Worm (Caenorhabditis elegans) whole organism, L4 larva: ENCODE results near the gene kle-2.
A peak's percentile ranks its signal among the peaks of the same experiment; 100 is the strongest.

Source experiments
- F10B5.3 ChIP-seq: sonication (generic microtip); optimal IDR thresholded peaks from 2 replicates; lab custom pipeline; 2016; ENCODE audit warnings: mild to moderate bottlenecking, missing genetic modification characterization, missing compliant biosample characterization
- F26F4.8 ChIP-seq: fragments of 200-800 bp; sonication (Bioruptor generic); conservative IDR thresholded peaks from 2 replicates; pipeline ENCODE4 v1.3.6; 2022; ENCODE audit warnings: missing genetic modification characterization, missing compliant biosample characterization
- R02D3.7 ChIP-seq: fragments of 150-350 bp; sonication (generic microtip); optimal IDR thresholded peaks from 3 replicates; lab custom pipeline; 2014; ENCODE audit warnings: missing biosample characterization, missing genetic modification characterization
- T20F7.1 ChIP-seq: fragments of 200-800 bp; sonication (Bioruptor generic); optimal IDR thresholded peaks from 2 replicates; lab custom pipeline; 2018; ENCODE audit warnings: mild to moderate bottlenecking, missing genetic modification characterization, missing compliant biosample characterization
- T26A8.4 ChIP-seq: fragments of 200-800 bp; sonication (Bioruptor generic); IDR thresholded peaks from 2 replicates; pipeline ENCODE4 v1.3.6; 2022; ENCODE audit warnings: missing genetic modification characterization, missing compliant biosample characterization
- Y48G9A.11 ChIP-seq: fragments of 200-800 bp; sonication (Bioruptor generic); IDR thresholded peaks from 2 replicates; pipeline ENCODE4 v1.3.6; 2022; ENCODE audit warnings: missing genetic modification reagents, missing genetic modification characterization, missing compliant biosample characterization
- Y5F2A.4 ChIP-seq: fragments of 200-800 bp; sonication (Bioruptor generic); optimal IDR thresholded peaks from 2 replicates; lab custom pipeline; 2018; ENCODE audit warnings: mild to moderate bottlenecking, missing genetic modification characterization, missing compliant biosample characterization
- Y75B8A.6 ChIP-seq: fragments of 200-800 bp; sonication (Bioruptor generic); IDR thresholded peaks from 2 replicates; pipeline ENCODE4 v1.3.6; 2022; ENCODE audit warnings: missing genetic modification reagents, missing genetic modification characterization, missing compliant biosample characterization
- aly-2 ChIP-seq: sonication (generic microtip); optimal IDR thresholded peaks from 2 replicates; lab custom pipeline; 2018; ENCODE audit warnings: missing biosample characterization, missing genetic modification characterization
- arid-1 ChIP-seq: fragments of 200-800 bp; sonication (Bioruptor generic); conservative IDR thresholded peaks from 2 replicates; pipeline ENCODE4 v1.3.6; 2022; ENCODE audit warnings: missing genetic modification reagents, missing genetic modification characterization, missing compliant biosample characterization
- ceh-44 ChIP-seq: fragments of 200-800 bp; sonication (Bioruptor generic); IDR thresholded peaks from 2 replicates; pipeline ENCODE4 v1.3.6; 2022; ENCODE audit warnings: missing genetic modification reagents, missing genetic modification characterization, missing compliant biosample characterization
- ctbp-1 ChIP-seq: fragments of 200-800 bp; sonication (Bioruptor generic); IDR thresholded peaks from 2 replicates; pipeline ENCODE4 v1.3.6; 2022; ENCODE audit warnings: missing genetic modification reagents, missing genetic modification characterization, missing compliant biosample characterization
- daf-8 ChIP-seq: fragments of 200-800 bp; sonication (Bioruptor generic); IDR thresholded peaks from 2 replicates; pipeline ENCODE4 v1.3.6; 2022; ENCODE audit warnings: missing genetic modification characterization, missing compliant biosample characterization
- dmd-6 ChIP-seq: fragments of 200-800 bp; sonication (Bioruptor generic); IDR thresholded peaks from 2 replicates; pipeline ENCODE4 v1.3.6; 2022; ENCODE audit warnings: missing genetic modification reagents, missing genetic modification characterization, missing compliant biosample characterization
- dve-1 ChIP-seq: sonication (generic microtip); optimal IDR thresholded peaks from 2 replicates; lab custom pipeline; 2017; ENCODE audit warnings: antibody characterized with exemption, mild to moderate bottlenecking, missing genetic modification characterization, missing compliant biosample characterization; ENCODE audit not compliant: insufficient read depth
- egl-27 ChIP-seq: sonication (generic microtip); optimal IDR thresholded peaks from 3 replicates; lab custom pipeline; 2017; ENCODE audit warnings: missing biosample characterization, missing genetic modification reagents, missing genetic modification characterization
- hif-1 ChIP-seq, 2 experiments: sonication (generic microtip); optimal IDR thresholded peaks; 2 replicates each; lab custom pipeline; 2016 to 2017; ENCODE audit warnings: missing compliant biosample characterization in 2 of 2, missing genetic modification characterization in 2 of 2, missing genetic modification reagents in 2 of 2, missing genotype in 2 of 2, mild to moderate bottlenecking in 1 of 2
- hlh-11 ChIP-seq: fragments of 200-800 bp; sonication (Bioruptor generic); optimal IDR thresholded peaks from 2 replicates; lab custom pipeline; 2018; ENCODE audit warnings: mild to moderate bottlenecking, missing genetic modification characterization, missing compliant biosample characterization
- hlh-30 ChIP-seq: sonication (generic microtip); optimal IDR thresholded peaks from 2 replicates; lab custom pipeline; 2017; ENCODE audit warnings: antibody characterized with exemption, mild to moderate bottlenecking, missing genetic modification characterization, missing compliant biosample characterization; ENCODE audit not compliant: insufficient read depth
- lin-13 ChIP-seq: fragments of 150-350 bp; optimal IDR thresholded peaks from 2 replicates; lab custom pipeline; 2014; ENCODE audit warnings: missing biosample characterization, missing genetic modification reagents, missing genetic modification characterization
- lin-15B ChIP-seq: fragments of 150-350 bp; sonication (generic microtip); optimal IDR thresholded peaks from 3 replicates; lab custom pipeline; 2014; ENCODE audit warnings: missing biosample characterization, missing genetic modification characterization
- lin-39 ChIP-seq: fragments of 150-350 bp; optimal IDR thresholded peaks from 2 replicates; lab custom pipeline; 2014; ENCODE audit warnings: missing biosample characterization, missing genetic modification reagents, missing genetic modification characterization
- lir-3 ChIP-seq: sonication (generic microtip); optimal IDR thresholded peaks from 2 replicates; lab custom pipeline; 2016; ENCODE audit warnings: mild to moderate bottlenecking, missing genetic modification characterization, missing compliant biosample characterization
- lsy-2 ChIP-seq, 2 experiments: fragments of 150-350 bp in 1 of 2; sonication (generic microtip) in 1 of 2; optimal IDR thresholded peaks; 2 replicates each; lab custom pipeline; 2014 to 2017; ENCODE audit warnings: missing biosample characterization in 2 of 2, missing genetic modification characterization in 2 of 2
- madf-5 ChIP-seq, 2 experiments: fragments of 200-800 bp; sonication (Bioruptor generic); IDR thresholded peaks; 2 replicates each; pipeline ENCODE4 v1.3.6; 2022; ENCODE audit warnings: missing compliant biosample characterization in 2 of 2, missing genetic modification characterization in 2 of 2
- mep-1 ChIP-seq: fragments of 150-350 bp; sonication (generic microtip); optimal IDR thresholded peaks from 3 replicates; lab custom pipeline; 2014; ENCODE audit warnings: missing biosample characterization, missing genetic modification characterization
- nhr-10 ChIP-seq: fragments of 150-350 bp; optimal IDR thresholded peaks from 2 replicates; lab custom pipeline; 2014; ENCODE audit warnings: missing biosample characterization, missing genetic modification characterization
- nhr-41 ChIP-seq: fragments of 200-800 bp; sonication (Bioruptor generic); IDR thresholded peaks from 2 replicates; pipeline ENCODE4 v1.3.6; 2022; ENCODE audit warnings: missing genetic modification reagents, missing genetic modification characterization, missing compliant biosample characterization
- nhr-6 ChIP-seq: fragments of 150-350 bp; optimal IDR thresholded peaks from 2 replicates; lab custom pipeline; 2014; ENCODE audit warnings: missing biosample characterization, missing genetic modification characterization
- pha-4 ChIP-seq, 2 experiments: fragments of 150-350 bp in 1 of 2; fragments of 200-800 bp in 1 of 2; sonication (Bioruptor generic) in 1 of 2; IDR thresholded peaks in 1 of 2; optimal IDR thresholded peaks in 1 of 2; 2 replicates each; pipeline versions ENCODE4 v1.3.6 to Lab custom; 2014 to 2022; ENCODE audit warnings: missing genetic modification characterization in 2 of 2, missing genetic modification reagents in 2 of 2, missing biosample characterization in 1 of 2, missing compliant biosample characterization in 1 of 2
- saeg-2 ChIP-seq: fragments of 200-800 bp; sonication (Bioruptor generic); IDR thresholded peaks from 2 replicates; pipeline ENCODE4 v1.3.6; 2022; ENCODE audit warnings: missing genetic modification reagents, missing genetic modification characterization, missing compliant biosample characterization
- unc-39 ChIP-seq: sonication (generic microtip); optimal IDR thresholded peaks from 2 replicates; lab custom pipeline; 2017; ENCODE audit warnings: missing biosample characterization, missing genetic modification characterization
- unc-62 ChIP-seq, 3 experiments: fragments of 150-350 bp in 1 of 3; sonication (generic microtip); optimal IDR thresholded peaks in 2 of 3; peaks in 1 of 3; 1 replicate in 1 of 3; 2 replicates in 2 of 3; lab custom pipeline; 2014 to 2017; ENCODE audit warnings: missing biosample characterization in 3 of 3, missing genetic modification characterization in 3 of 3, missing genetic modification reagents in 3 of 3, missing genotype in 1 of 3
- zag-1 ChIP-seq: fragments of 150-350 bp; optimal IDR thresholded peaks from 2 replicates; lab custom pipeline; 2014; ENCODE audit warnings: missing biosample characterization, missing genetic modification characterization
- ztf-11 ChIP-seq: fragments of 150-350 bp; optimal IDR thresholded peaks from 2 replicates; lab custom pipeline; 2014; ENCODE audit warnings: missing biosample characterization, missing genetic modification characterization

The kle-2 gene

ce11 chrIII:7917667-7918066, 23.9 kb upstream of the kle-2 start, which contains the start of gene gly-3:
Gene gly-3 (minus strand): TSS chrIII:7917767.
- TF ChIP-seq lin-13 (GFP tag; lab: Kevin White, UChicago) (no peak), aly-2 (tag; lab: Kevin White, UChicago) (no peak), egl-27 (no peak), F26F4.8 (GFP tag; lab: Robert Waterston, UW) (no peak), hlh-30 (tag; lab: Kevin White, UChicago) (no peak), hif-1 (tag; optimal IDR thresholded peaks at IDR 0.05; lab: Kevin White, UChicago) (no peak), Y75B8A.6 (GFP tag; lab: Robert Waterston, UW) (no peak), T26A8.4 (no peak), zag-1 (no peak), lin-15B (tag; lab: Kevin White, UChicago) (no peak), ztf-11 (tag; lab: Kevin White, UChicago) (no peak), daf-8 (GFP tag; lab: Robert Waterston, UW) (no peak), F10B5.3 (tag; lab: Kevin White, UChicago) (no peak), ceh-44 (GFP tag; lab: Robert Waterston, UW) (no peak), dmd-6 (GFP tag; lab: Robert Waterston, UW) (no peak), nhr-41 (GFP tag; lab: Robert Waterston, UW) (no peak), ctbp-1 (GFP tag; lab: Robert Waterston, UW) (no peak)

ce11 chrIII:7919823-7920222, 21.7 kb upstream of the kle-2 start, which contains the start of gene C29E4.14:
Gene C29E4.14 (plus strand): TSS chrIII:7920123.
- TF ChIP-seq lin-39 (tag; lab: Kevin White, UChicago) (no peak), dmd-6 (GFP tag; lab: Robert Waterston, UW) (no peak), Y48G9A.11 (no peak), unc-39 (tag; lab: Kevin White, UChicago) (no peak)
- TF ChIP-seq, all 104 proteins: peak for 0

DNA sequence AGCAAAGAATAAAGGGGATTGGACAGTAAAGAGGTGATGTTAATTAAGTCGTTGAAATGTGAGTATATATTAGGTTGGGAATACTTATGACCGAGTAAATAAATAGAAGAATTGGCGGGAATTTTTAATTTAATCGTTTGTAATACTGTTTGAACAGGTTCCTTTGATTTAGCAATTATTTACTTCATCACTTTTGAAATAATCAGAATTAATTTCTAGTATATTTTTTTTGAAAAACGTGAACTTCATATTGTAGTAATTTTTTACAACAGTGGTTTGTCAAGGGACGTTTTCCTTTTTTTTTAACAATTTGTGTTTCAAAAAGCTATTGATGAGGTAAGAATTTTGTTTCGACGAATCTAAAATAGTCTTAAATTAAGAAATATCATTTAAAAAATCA, 19.3 kb upstream of the kle-2 start, which contains the start of gene C29E4.17:
C29E4.17 (plus strand) TSS at position 301 of the 400 bp plus-strand sequence.
- no peak for TF ChIP-seq saeg-2 (GFP tag; lab: Robert Waterston, UW)
- no peak for TF ChIP-seq arid-1 (GFP tag; lab: Robert Waterston, UW)
- no peak for TF ChIP-seq mep-1 (tag; lab: Kevin White, UChicago)
- TF ChIP-seq T20F7.1 (GFP tag; lab: Kevin White, UChicago) = no peak
- TF ChIP-seq pha-4 (GFP tag; IDR thresholded peaks at IDR 0.05; lab: Robert Waterston, UW) = no peak
- no peak for TF ChIP-seq pha-4 (tag; optimal IDR thresholded peaks at IDR 0.05; lab: Kevin White, UChicago)
- TF ChIP-seq lir-3 (tag; lab: Kevin White, UChicago) = no peak
- TF ChIP-seq nhr-6 (tag; lab: Kevin White, UChicago) = no peak
- no peak for TF ChIP-seq zag-1
- no peak for TF ChIP-seq Y48G9A.11
- no peak for TF ChIP-seq lsy-2 (tag; optimal IDR thresholded peaks at IDR 0.05; lab: Kevin White, UChicago)
- TF ChIP-seq Y5F2A.4 (GFP tag; lab: Kevin White, UChicago) = no peak
- no peak for TF ChIP-seq hlh-11
- no peak for TF ChIP-seq madf-5 (GFP tag; IDR thresholded peaks at IDR 0.05; lab: Robert Waterston, UW)
- TF ChIP-seq R02D3.7 (tag; lab: Kevin White, UChicago) = no peak
- no peak for TF ChIP-seq nhr-10 (tag; lab: Kevin White, UChicago)
- no peak for TF ChIP-seq dve-1 (tag; lab: Kevin White, UChicago)
- no peak for TF ChIP-seq lin-13 (GFP tag; lab: Kevin White, UChicago)
- TF ChIP-seq, all 104 proteins: peak for 0

- TF ChIP-seq F10B5.3 (tag; lab: Kevin White, UChicago) = no peak
- peak in 1 of 2 experiments; percentile 72 for TF ChIP-seq unc-62 (GFP tag; optimal IDR thresholded peaks at IDR 0.05 in 1 of 2; lab: Kevin White, UChicago)
- TF ChIP-seq unc-62 (tag; optimal IDR thresholded peaks at IDR 0.05; lab: Kevin White, UChicago) = no peak
These were observed 16.7 kb upstream of the kle-2 start, which contains the start of gene tag-250 for ce11 chrIII:7924821-7925220. Gene tag-250 (minus strand): TSS chrIII:7924921.
